Fruit fly (Drosophila melanogaster) S2 (cell line): ENCODE results near the gene trh.

Experiments
- CG8478 ChIP-seq: fragments of >200 bp; optimal IDR thresholded peaks from 2 replicates; lab custom pipeline; 2018
- CTCF ChIP-seq, 2 experiments: fragments of >200 bp; optimal IDR thresholded peaks; 2 replicates each; lab custom pipeline; 2018

- TF ChIP-seq CG8478 (lab: Kevin White, UChicago) = no peak
- no peak for TF ChIP-seq CTCF (optimal IDR thresholded peaks at IDR 0.05; lab: Kevin White, UChicago)
Observed at dm6 chr3L:349751-350150, 42.7 kb downstream of the trh start.
